Fruit fly (Drosophila melanogaster) whole organism, embryonic: ENCODE results near the gene Mtpalpha.

ENCODE experiments used
- Abd-B ChIP-seq: fragments of 200-800 bp; sonication (Bioruptor generic); optimal IDR thresholded peaks from 2 replicates; lab custom pipeline; 2018; ENCODE audit warnings: missing biosample characterization, mild to moderate bottlenecking, missing genetic modification characterization, moderate library complexity
- CG10209 ChIP-seq: fragments of 200-800 bp; sonication (Bioruptor generic); optimal IDR thresholded peaks from 3 replicates; lab custom pipeline; 2017; ENCODE audit warnings: missing biosample characterization, mild to moderate bottlenecking, missing genetic modification characterization, missing genetic modification reagents
- CG10654 ChIP-seq: fragments of 200-800 bp; sonication (Bioruptor generic); optimal IDR thresholded peaks from 2 replicates; lab custom pipeline; 2016; ENCODE audit warnings: missing biosample characterization, missing genetic modification characterization
- CG11560 ChIP-seq: fragments of 200-800 bp; sonication (Bioruptor generic); IDR thresholded peaks from 3 replicates; pipeline ENCODE4 v1.3.6; 2022; ENCODE audit warnings: missing biosample characterization, missing genetic modification characterization
- CG14014 ChIP-seq: fragments of 200-800 bp; sonication (Bioruptor generic); IDR thresholded peaks from 2 replicates; pipeline ENCODE4 v1.3.6; 2022; ENCODE audit warnings: missing biosample characterization, missing genetic modification characterization
- CG15601 ChIP-seq: fragments of 200-800 bp; sonication (Bioruptor generic); optimal IDR thresholded peaks from 3 replicates; lab custom pipeline; 2019; ENCODE audit warnings: missing biosample characterization, mild to moderate bottlenecking, missing genetic modification characterization, moderate library complexity
- CG15696 ChIP-seq: fragments of 200-800 bp; sonication (Bioruptor generic); optimal IDR thresholded peaks from 2 replicates; lab custom pipeline; 2019; ENCODE audit warnings: missing biosample characterization, mild to moderate bottlenecking, missing genetic modification characterization, moderate library complexity
- CG1602 ChIP-seq: fragments of 200-800 bp; sonication (Bioruptor generic); optimal IDR thresholded peaks from 3 replicates; lab custom pipeline; 2016; ENCODE audit warnings: missing biosample characterization, missing genetic modification characterization
- CG18011 ChIP-seq: fragments of 200-800 bp; sonication (Bioruptor generic); optimal IDR thresholded peaks from 2 replicates; lab custom pipeline; 2017; ENCODE audit warnings: missing biosample characterization, missing genetic modification characterization, mild to moderate bottlenecking, moderate library complexity, missing genotype
- CG2199 ChIP-seq: fragments of 200-800 bp; sonication (Bioruptor generic); IDR thresholded peaks from 3 replicates; pipeline ENCODE4 v1.3.6; 2022; ENCODE audit warnings: missing biosample characterization, missing genetic modification characterization
- CG32767 ChIP-seq: fragments of 200-800 bp; sonication (Bioruptor generic); IDR thresholded peaks from 2 replicates; pipeline ENCODE4 v1.3.6; 2022; ENCODE audit warnings: missing biosample characterization, missing genetic modification characterization
- CG4617 ChIP-seq: fragments of 200-800 bp; sonication (Bioruptor generic); optimal IDR thresholded peaks from 3 replicates; lab custom pipeline; 2016; ENCODE audit warnings: missing biosample characterization, missing genetic modification characterization, borderline replicate concordance
- CG6175 ChIP-seq: fragments of 200-800 bp; sonication (Bioruptor generic); IDR thresholded peaks from 3 replicates; pipeline ENCODE4 v1.3.6; 2022; ENCODE audit warnings: missing biosample characterization, missing genetic modification characterization
- CG6765 ChIP-seq: fragments of 200-800 bp; sonication (Bioruptor generic); optimal IDR thresholded peaks from 3 replicates; lab custom pipeline; 2017; ENCODE audit warnings: missing biosample characterization, mild to moderate bottlenecking, missing genetic modification characterization
- CG8359 ChIP-seq: fragments of 200-800 bp; sonication (Bioruptor generic); optimal IDR thresholded peaks from 2 replicates; lab custom pipeline; 2017; ENCODE audit warnings: missing biosample characterization, mild to moderate bottlenecking, missing genetic modification characterization, borderline replicate concordance
- CG9817 ChIP-seq: fragments of 200-800 bp; sonication (Bioruptor generic); optimal IDR thresholded peaks from 2 replicates; lab custom pipeline; 2018; ENCODE audit warnings: missing biosample characterization, mild to moderate bottlenecking, missing genetic modification characterization, moderate library complexity
- D ChIP-seq, 2 experiments: fragments of 200-800 bp in 1 of 2; fragments of >200 bp in 1 of 2; sonication (Bioruptor generic) in 1 of 2; optimal IDR thresholded peaks; 2 replicates in 1 of 2; 3 replicates in 1 of 2; lab custom pipeline; 2017; ENCODE audit warnings: mild to moderate bottlenecking in 1 of 2, missing biosample characterization in 1 of 2, missing genetic modification characterization in 1 of 2, missing genetic modification reagents in 1 of 2
- Dek ChIP-seq: fragments of 200-800 bp; sonication (Bioruptor generic); optimal IDR thresholded peaks from 3 replicates; lab custom pipeline; 2019; ENCODE audit warnings: missing biosample characterization, mild to moderate bottlenecking, missing genetic modification characterization, moderate library complexity
- Elba2 ChIP-seq: fragments of 200-800 bp; sonication (Bioruptor generic); optimal IDR thresholded peaks from 3 replicates; lab custom pipeline; 2016; ENCODE audit warnings: missing biosample characterization, missing genetic modification characterization
- Fer1 ChIP-seq: fragments of 200-800 bp; sonication (Bioruptor generic); optimal IDR thresholded peaks from 2 replicates; lab custom pipeline; 2017; ENCODE audit warnings: missing biosample characterization, mild to moderate bottlenecking, missing genetic modification characterization
- HmgZ ChIP-seq: fragments of 200-800 bp; sonication (Bioruptor generic); optimal IDR thresholded peaks from 2 replicates; lab custom pipeline; 2018; ENCODE audit warnings: missing biosample characterization, mild to moderate bottlenecking, missing genetic modification characterization
- Mes4 ChIP-seq: fragments of 200-800 bp; sonication (Bioruptor generic); optimal IDR thresholded peaks from 2 replicates; lab custom pipeline; 2016; ENCODE audit warnings: missing biosample characterization, missing genetic modification characterization
- NC2α ChIP-seq: fragments of 200-800 bp; sonication (Bioruptor generic); optimal IDR thresholded peaks from 2 replicates; lab custom pipeline; 2016; ENCODE audit warnings: missing biosample characterization, missing genetic modification characterization
- NC2β ChIP-seq: fragments of 200-800 bp; sonication (Bioruptor generic); optimal IDR thresholded peaks from 2 replicates; lab custom pipeline; 2016; ENCODE audit warnings: missing biosample characterization, missing genetic modification characterization
- NK7.1 ChIP-seq: fragments of 200-800 bp; sonication (Bioruptor generic); optimal IDR thresholded peaks from 3 replicates; lab custom pipeline; 2016; ENCODE audit warnings: missing biosample characterization, missing genetic modification characterization
- Ptx1 ChIP-seq: fragments of 200-800 bp; sonication (Bioruptor generic); IDR thresholded peaks from 2 replicates; pipeline ENCODE4 v1.3.6; 2022; ENCODE audit warnings: missing biosample characterization, missing genetic modification characterization
- Sox100B ChIP-seq: fragments of 200-800 bp; sonication (Bioruptor generic); optimal IDR thresholded peaks from 3 replicates; lab custom pipeline; 2018; ENCODE audit warnings: missing biosample characterization, mild to moderate bottlenecking, missing genetic modification characterization
- TFAM ChIP-seq: fragments of 200-800 bp; sonication (Bioruptor generic); optimal IDR thresholded peaks from 2 replicates; lab custom pipeline; 2017; ENCODE audit warnings: missing biosample characterization, missing genetic modification characterization, inconsistent platforms
- Tbp ChIP-seq: fragments of >200 bp; optimal IDR thresholded peaks from 2 replicates; lab custom pipeline; 2018; ENCODE audit warnings: missing biosample characterization, missing genetic modification characterization
- Vsx1 ChIP-seq: fragments of 200-800 bp; sonication (Bioruptor generic); optimal IDR thresholded peaks from 2 replicates; lab custom pipeline; 2017; ENCODE audit warnings: missing biosample characterization, mild to moderate bottlenecking, missing genetic modification characterization, missing genetic modification reagents
- corto ChIP-seq: fragments of 200-800 bp; sonication (Bioruptor generic); optimal IDR thresholded peaks from 2 replicates; lab custom pipeline; 2016; ENCODE audit warnings: missing biosample characterization, mild to moderate bottlenecking, missing genetic modification characterization, moderate library complexity
- crp ChIP-seq, 2 experiments: fragments of 200-800 bp; sonication (Bioruptor generic); optimal IDR thresholded peaks; 2 replicates in 1 of 2; 3 replicates in 1 of 2; lab custom pipeline; 2017; ENCODE audit warnings: missing biosample characterization in 2 of 2, missing genetic modification characterization in 2 of 2, mild to moderate bottlenecking in 1 of 2, moderate library complexity in 1 of 2
- dati ChIP-seq: fragments of 200-800 bp; sonication (Bioruptor generic); IDR thresholded peaks from 2 replicates; pipeline ENCODE4 v1.3.6; 2022; ENCODE audit warnings: missing biosample characterization, missing genetic modification characterization
- ewg ChIP-seq: fragments of 200-800 bp; sonication (Bioruptor generic); optimal IDR thresholded peaks from 3 replicates; lab custom pipeline; 2017; ENCODE audit warnings: mild to moderate bottlenecking, missing biosample characterization, missing genetic modification reagents, missing genetic modification characterization
- gcm ChIP-seq: fragments of 200-800 bp; sonication (Bioruptor generic); optimal IDR thresholded peaks from 2 replicates; lab custom pipeline; 2019; ENCODE audit warnings: missing biosample characterization, mild to moderate bottlenecking, missing genetic modification characterization, moderate library complexity
- gro ChIP-seq: fragments of 200-800 bp; sonication (Bioruptor generic); optimal IDR thresholded peaks from 2 replicates; lab custom pipeline; 2016; ENCODE audit warnings: missing biosample characterization, missing genetic modification characterization
- gsb ChIP-seq: fragments of 200-800 bp; sonication (Bioruptor generic); IDR thresholded peaks from 2 replicates; pipeline ENCODE4 v1.3.6; 2022; ENCODE audit warnings: missing biosample characterization, missing genetic modification characterization
- klu ChIP-seq: fragments of 200-800 bp; sonication (Bioruptor generic); IDR thresholded peaks from 2 replicates; pipeline ENCODE4 v1.3.6; 2022; ENCODE audit warnings: missing biosample characterization, missing genetic modification characterization
- kni ChIP-seq: fragments of 200-800 bp; sonication (Bioruptor generic); optimal IDR thresholded peaks from 3 replicates; lab custom pipeline; 2017; ENCODE audit warnings: mild to moderate bottlenecking, missing biosample characterization, missing genetic modification reagents, missing genetic modification characterization
- otp ChIP-seq: fragments of 200-800 bp; sonication (Bioruptor generic); IDR thresholded peaks from 3 replicates; pipeline ENCODE4, ENCODE4 v1.3.6; 2022; ENCODE audit warnings: missing biosample characterization, missing genetic modification characterization
- pum ChIP-seq: fragments of 200-800 bp; sonication (Bioruptor generic); optimal IDR thresholded peaks from 2 replicates; lab custom pipeline; 2016; ENCODE audit warnings: missing biosample characterization, missing genetic modification characterization
- rib ChIP-seq: fragments of 200-800 bp; sonication (Bioruptor generic); IDR thresholded peaks from 2 replicates; pipeline ENCODE4 v1.3.6; 2022; ENCODE audit warnings: missing biosample characterization, missing genetic modification characterization
- ro ChIP-seq: fragments of 200-800 bp; sonication (Bioruptor generic); IDR thresholded peaks from 2 replicates; pipeline ENCODE4 v1.3.6; 2022; ENCODE audit warnings: missing biosample characterization, missing genetic modification characterization
- run ChIP-seq: fragments of 200-800 bp; sonication (Bioruptor generic); optimal IDR thresholded peaks from 3 replicates; lab custom pipeline; 2018; ENCODE audit warnings: missing biosample characterization, mild to moderate bottlenecking, missing genetic modification characterization
- tap ChIP-seq: fragments of 200-800 bp; optimal IDR thresholded peaks from 3 replicates; lab custom pipeline; 2019; ENCODE audit warnings: missing biosample characterization, mild to moderate bottlenecking, missing genetic modification characterization, moderate library complexity
- tna ChIP-seq: fragments of 200-800 bp; sonication (Bioruptor generic); IDR thresholded peaks from 2 replicates; pipeline ENCODE4 v1.3.6; 2022; ENCODE audit warnings: missing biosample characterization, missing genetic modification characterization; ENCODE audit not compliant: partially characterized antibody
- trh ChIP-seq: fragments of 200-800 bp; sonication (Bioruptor generic); optimal IDR thresholded peaks from 2 replicates; lab custom pipeline; 2016; ENCODE audit warnings: missing biosample characterization, missing genetic modification characterization
- wdn ChIP-seq: fragments of 200-800 bp; sonication (Bioruptor generic); IDR thresholded peaks from 2 replicates; pipeline ENCODE4 v1.3.6; 2022; ENCODE audit warnings: missing biosample characterization, missing genetic modification characterization
- wek ChIP-seq: fragments of 200-800 bp; sonication (Bioruptor generic); optimal IDR thresholded peaks from 3 replicates; lab custom pipeline; 2018; ENCODE audit warnings: missing biosample characterization, mild to moderate bottlenecking, missing genetic modification characterization, moderate library complexity

The Mtpalpha gene

dm6 chr2L:9576269-9576933, at the start of gene Mtpalpha (continued):
- TF ChIP-seq gcm: no peak
- no peak for TF ChIP-seq crp (GFP tag; optimal IDR thresholded peaks at IDR 0.05; lab: Kevin White, UChicago)
- TF ChIP-seq CG11560 (tag; lab: Robert Waterston, UW): no peak
- TF ChIP-seq pum: peak; percentile 27
- TF ChIP-seq NC2α (GFP tag; lab: Kevin White, UChicago): no peak
- peak; percentile 42 for TF ChIP-seq CG6765 (GFP tag; lab: Kevin White, UChicago)
- TF ChIP-seq CG4617 (GFP tag; lab: Kevin White, UChicago): peak; percentile 61
- TF ChIP-seq CG8359 (GFP tag; lab: Kevin White, UChicago): no peak
- TF ChIP-seq CG14014 (GFP tag; lab: Robert Waterston, UW): no peak
- no peak for TF ChIP-seq Vsx1
- TF ChIP-seq CG15696 (tag; lab: Kevin White, UChicago): peak; percentile 52
- TF ChIP-seq CG18011 (GFP tag; lab: Kevin White, UChicago): no peak
- TF ChIP-seq CG1602 (GFP tag; lab: Kevin White, UChicago): peak; percentile 28
- TF ChIP-seq wek (GFP tag; lab: Kevin White, UChicago): no peak
- TF ChIP-seq tap (tag; lab: Kevin White, UChicago): no peak
- no peak for TF ChIP-seq NK7.1
- TF ChIP-seq Fer1: peak; percentile 24
- no peak for TF ChIP-seq Tbp
- TF ChIP-seq trh (GFP tag; lab: Kevin White, UChicago): no peak
- peak; percentile 8 for TF ChIP-seq Sox100B (GFP tag; lab: Kevin White, UChicago)
- no peak for TF ChIP-seq run (tag; lab: Kevin White, UChicago)
- TF ChIP-seq CG10209 (GFP tag; lab: Kevin White, UChicago): peak; percentile 32
- TF ChIP-seq klu (GFP tag; lab: Robert Waterston, UW): no peak
- peak; percentile 23 for TF ChIP-seq NC2β (GFP tag; lab: Kevin White, UChicago)
- TF ChIP-seq Elba2 (GFP tag; lab: Kevin White, UChicago): peak; percentile 2
- no peak for TF ChIP-seq D (optimal IDR thresholded peaks at IDR 0.05; lab: Kevin White, UChicago)
- no peak for TF ChIP-seq D (GFP tag; optimal IDR thresholded peaks at IDR 0.05; lab: Kevin White, UChicago)
- no peak for TF ChIP-seq CG32767
- no peak for TF ChIP-seq Abd-B (GFP tag; lab: Kevin White, UChicago)
- no peak for TF ChIP-seq CG10654
- peak; percentile 65 for TF ChIP-seq Dek (tag; lab: Kevin White, UChicago)
- TF ChIP-seq gro: peak; percentile 59
- no peak for TF ChIP-seq dati
- peak; percentile 52 for TF ChIP-seq Ptx1 (GFP tag; lab: Robert Waterston, UW)
- no peak for TF ChIP-seq corto (GFP tag; lab: Kevin White, UChicago)
- no peak for TF ChIP-seq CG6175 (GFP tag; lab: Robert Waterston, UW)
- no peak for TF ChIP-seq Mes4
- TF ChIP-seq ewg (GFP tag; lab: Kevin White, UChicago): no peak
- no peak; the same call in 1 of the 2 replicates for TF ChIP-seq tna (GFP tag; lab: Robert Waterston, UW)
- TF ChIP-seq wdn (GFP tag; lab: Robert Waterston, UW): no peak
- TF ChIP-seq ro (GFP tag; lab: Robert Waterston, UW): no peak
- TF ChIP-seq gsb (GFP tag; lab: Robert Waterston, UW): no peak
- no peak for TF ChIP-seq kni (GFP tag; lab: Kevin White, UChicago)
- peak; percentile 46 for TF ChIP-seq CG9817 (tag; lab: Kevin White, UChicago)
- TF ChIP-seq rib: peak; percentile 36; the same call in 1 of the 2 replicates
- TF ChIP-seq HmgZ: peak; percentile 55
- no peak for TF ChIP-seq otp (GFP tag; lab: Robert Waterston, UW)
- peak; percentile 39 for TF ChIP-seq CG15601
- TF ChIP-seq CG2199 (GFP tag; lab: Robert Waterston, UW): no peak
- TF ChIP-seq TFAM (GFP tag; lab: Kevin White, UChicago): no peak
